Fruit fly (Drosophila melanogaster) whole organism, prepupa: ENCODE data around the gene Sc2.
A peak's percentile ranks its signal among the peaks of the same experiment; 100 is the strongest.

Source experiments
- CG11762 ChIP-seq: fragments of 200-800 bp; sonication (Bioruptor generic); optimal IDR thresholded peaks from 3 replicates; lab custom pipeline; 2016; ENCODE audit warnings: missing biosample characterization, missing genetic modification characterization; ENCODE audit not compliant: insufficient read depth
- CG6163 ChIP-seq: fragments of 200-800 bp; sonication (Bioruptor generic); IDR thresholded peaks from 3 replicates; pipeline ENCODE4 v1.3.6; 2022; ENCODE audit warnings: missing biosample characterization, missing genetic modification characterization
- CG6854 ChIP-seq: fragments of 200-800 bp; sonication (Bioruptor generic); optimal IDR thresholded peaks from 2 replicates; lab custom pipeline; 2017; ENCODE audit warnings: missing biosample characterization, mild to moderate bottlenecking, missing genetic modification characterization
- Gug ChIP-seq: fragments of 200-800 bp; sonication (Bioruptor generic); IDR thresholded peaks from 2 replicates; pipeline ENCODE4 v1.3.6; 2022; ENCODE audit warnings: missing biosample characterization, missing genetic modification characterization

DNA sequence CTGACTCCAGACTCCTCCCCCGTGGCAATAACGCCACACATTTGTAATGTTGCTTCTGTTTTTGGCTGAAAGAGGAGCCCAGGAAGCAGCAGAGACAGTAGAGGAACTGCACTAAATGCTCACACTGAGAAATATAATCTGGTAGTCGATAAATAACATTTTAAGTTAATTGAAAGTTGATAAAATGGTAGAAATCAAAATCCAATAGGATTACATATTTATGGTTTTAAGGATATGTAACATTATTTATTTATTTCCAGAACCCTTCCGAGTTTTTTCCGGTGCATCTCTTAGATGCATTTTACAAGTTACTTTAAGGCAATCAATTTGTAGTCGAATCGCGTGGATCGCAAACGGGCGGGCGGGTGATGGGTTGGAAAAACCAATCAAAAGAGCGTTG, 12.4 kb upstream of the Sc2 start:
- TF ChIP-seq Gug (no peak), CG11762 (no peak), CG6163 (GFP tag; lab: Robert Waterston, UW) (peak; percentile 62; the same call in 2 of the 3 replicates), CG6854 (GFP tag; lab: Kevin White, UChicago) (no peak)
